Fruit fly (Drosophila melanogaster): ENCODE data around the gene CG11382.

- TF ChIP-seq EcR (GFP tag; optimal IDR thresholded peaks at IDR 0.05) (no peak), rn (GFP tag; IDR thresholded peaks at IDR 0.05) (no peak)
Observed at dm6 chrX:1239832-1240231, 30.1 kb downstream of the CG11382 start, which contains the start of gene CG11403.
